Fruit fly (Drosophila melanogaster) whole organism, adult: ENCODE measurements around the gene Pdfr.

Source experiments
- CG11617 ChIP-seq: fragments of 200-800 bp; sonication (Bioruptor generic); optimal IDR thresholded peaks from 2 replicates; lab custom pipeline; 2017; ENCODE audit warnings: mild to moderate bottlenecking, missing biosample characterization, missing genetic modification reagents, missing genetic modification characterization
- CG12768 ChIP-seq: fragments of 200-800 bp; sonication (Bioruptor generic); optimal IDR thresholded peaks from 2 replicates; lab custom pipeline; 2017; ENCODE audit warnings: missing biosample characterization, missing genetic modification characterization, mild to moderate bottlenecking, moderate library complexity, missing genetic modification reagents
- CG14711 ChIP-seq: fragments of 200-800 bp; sonication (Bioruptor generic); optimal IDR thresholded peaks from 2 replicates; lab custom pipeline; 2018; ENCODE audit warnings: missing biosample characterization, mild to moderate bottlenecking, missing genetic modification characterization, moderate library complexity
- CG1620 ChIP-seq: fragments of 200-800 bp; sonication (Bioruptor generic); optimal IDR thresholded peaks from 2 replicates; lab custom pipeline; 2016; ENCODE audit warnings: missing biosample characterization, missing genetic modification characterization
- CG33017 ChIP-seq: fragments of 200-800 bp; sonication (Bioruptor generic); optimal IDR thresholded peaks from 2 replicates; lab custom pipeline; 2018; ENCODE audit warnings: missing biosample characterization, mild to moderate bottlenecking, missing genetic modification characterization, moderate library complexity
- CG5204 ChIP-seq: fragments of 200-800 bp; sonication (Bioruptor generic); optimal IDR thresholded peaks from 2 replicates; lab custom pipeline; 2016; ENCODE audit warnings: missing biosample characterization, missing genetic modification characterization
- CG7045 ChIP-seq: fragments of 200-800 bp; sonication (Bioruptor generic); optimal IDR thresholded peaks from 2 replicates; lab custom pipeline; 2017; ENCODE audit warnings: missing biosample characterization, mild to moderate bottlenecking, missing genetic modification characterization
- CG7101 ChIP-seq: fragments of 200-800 bp; sonication (Bioruptor generic); optimal IDR thresholded peaks from 2 replicates; lab custom pipeline; 2018; ENCODE audit warnings: missing biosample characterization, mild to moderate bottlenecking, missing genetic modification characterization, moderate library complexity
- Clk ChIP-seq: fragments of 200-800 bp; sonication (Bioruptor generic); optimal IDR thresholded peaks from 2 replicates; lab custom pipeline; 2017; ENCODE audit warnings: missing biosample characterization, missing genetic modification characterization
- Crg-1 ChIP-seq: fragments of 200-800 bp; sonication (Bioruptor generic); optimal IDR thresholded peaks from 2 replicates; lab custom pipeline; 2016; ENCODE audit warnings: missing biosample characterization, missing genetic modification characterization
- Hr96 ChIP-seq: fragments of 200-800 bp; sonication (Bioruptor generic); optimal IDR thresholded peaks from 2 replicates; lab custom pipeline; 2016; ENCODE audit warnings: missing biosample characterization, missing genetic modification characterization
- Mnt ChIP-seq: fragments of 200-800 bp; sonication (Bioruptor generic); optimal IDR thresholded peaks from 2 replicates; lab custom pipeline; 2016; ENCODE audit warnings: missing biosample characterization, mild to moderate bottlenecking, missing genetic modification characterization
- bab1 ChIP-seq: fragments of 200-800 bp; sonication (Bioruptor generic); optimal IDR thresholded peaks from 3 replicates; lab custom pipeline; 2019; ENCODE audit warnings: missing biosample characterization, mild to moderate bottlenecking, missing genetic modification characterization, moderate library complexity
- cic ChIP-seq: fragments of 200-800 bp; sonication (Bioruptor generic); optimal IDR thresholded peaks from 2 replicates; lab custom pipeline; 2017; ENCODE audit warnings: missing biosample characterization, mild to moderate bottlenecking, missing genetic modification characterization, moderate library complexity
- cnc ChIP-seq, 2 experiments: fragments of >200 bp; optimal IDR thresholded peaks; 2 replicates each; lab custom pipeline; 2017
- kay ChIP-seq: fragments of 200-800 bp; sonication (Bioruptor generic); peaks from one replicate; lab custom pipeline; 2016; ENCODE audit warnings: missing biosample characterization, missing genetic modification characterization, borderline replicate concordance
- ovo ChIP-seq: fragments of 200-800 bp; sonication (Bioruptor generic); optimal IDR thresholded peaks from 2 replicates; lab custom pipeline; 2016; ENCODE audit warnings: missing biosample characterization, missing genetic modification characterization
- pad ChIP-seq: fragments of 200-800 bp; sonication (Bioruptor generic); optimal IDR thresholded peaks from 3 replicates; lab custom pipeline; 2017; ENCODE audit warnings: missing biosample characterization, missing genetic modification characterization, mild to moderate bottlenecking, moderate library complexity, missing genetic modification reagents
- tj ChIP-seq: fragments of 200-800 bp; sonication (Bioruptor generic); optimal IDR thresholded peaks from 3 replicates; lab custom pipeline; 2017; ENCODE audit warnings: missing biosample characterization, mild to moderate bottlenecking, missing genetic modification characterization, moderate library complexity
- toe ChIP-seq: fragments of 200-800 bp; sonication (Bioruptor generic); optimal IDR thresholded peaks from 2 replicates; lab custom pipeline; 2016; ENCODE audit warnings: missing biosample characterization, missing genetic modification characterization

Pdfr gene

DNA sequence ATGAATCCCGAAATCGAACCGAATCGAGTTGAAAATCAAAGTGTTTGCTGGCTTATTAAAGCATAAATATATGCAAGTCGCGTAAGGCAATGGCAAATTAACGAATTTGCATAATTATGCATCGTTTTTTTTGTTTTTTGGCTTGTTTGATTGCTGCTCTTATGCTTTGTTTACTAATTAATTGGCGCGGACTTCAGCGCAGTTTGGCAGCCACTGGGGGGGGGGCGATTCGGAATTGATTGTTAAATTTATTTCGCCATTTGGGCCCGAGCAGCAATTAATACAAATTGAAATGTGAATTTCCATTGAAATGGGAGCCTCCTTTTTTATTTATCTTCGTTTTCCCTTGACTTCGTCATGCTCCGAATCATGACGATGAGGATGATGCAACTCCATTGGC is 12.5 kb upstream of the Pdfr start:
- no peak for TF ChIP-seq CG12768 (GFP tag; lab: Kevin White, UChicago)
- no peak for TF ChIP-seq CG1620 (GFP tag; lab: Kevin White, UChicago)
- TF ChIP-seq CG14711 (tag; lab: Kevin White, UChicago) = no peak
- TF ChIP-seq cnc (optimal IDR thresholded peaks at IDR 0.05; lab: Kevin White, UChicago) = no peak
- no peak for TF ChIP-seq Mnt (GFP tag; lab: Kevin White, UChicago)
- no peak for TF ChIP-seq CG7101 (tag; lab: Kevin White, UChicago)
- no peak for TF ChIP-seq bab1 (GFP tag; lab: Kevin White, UChicago)
- TF ChIP-seq tj (GFP tag; lab: Kevin White, UChicago) = no peak
- TF ChIP-seq Hr96 (GFP tag; lab: Kevin White, UChicago) = no peak
- no peak for TF ChIP-seq Clk
- TF ChIP-seq toe (GFP tag; lab: Kevin White, UChicago) = no peak
- no peak for TF ChIP-seq kay (GFP tag; lab: Kevin White, UChicago)
- no peak for TF ChIP-seq cic (GFP tag; lab: Kevin White, UChicago)
- no peak for TF ChIP-seq CG5204 (GFP tag; lab: Kevin White, UChicago)
- TF ChIP-seq pad (GFP tag; lab: Kevin White, UChicago) = no peak
- no peak for TF ChIP-seq CG7045

DNA sequence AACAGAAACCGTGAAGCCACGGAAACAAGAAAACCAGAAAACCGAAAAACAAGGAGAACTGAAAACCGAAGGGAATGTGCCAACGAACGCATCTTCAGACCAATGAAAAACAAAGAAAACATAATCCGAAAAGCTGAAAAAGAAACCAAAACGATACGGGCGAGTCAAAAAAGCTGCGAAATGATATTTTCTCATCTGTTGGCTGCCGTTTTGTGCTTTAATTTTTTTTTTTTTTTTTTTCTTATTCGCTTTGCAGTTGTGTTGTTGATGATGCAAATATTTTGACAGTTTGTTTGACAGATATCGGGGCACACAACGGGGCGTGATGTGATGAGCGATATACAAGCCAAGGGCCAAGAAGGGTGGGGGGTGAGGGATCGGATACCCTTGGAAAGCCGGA is 9.5 kb upstream of the Pdfr start:
- TF ChIP-seq tj (GFP tag; lab: Kevin White, UChicago) = peak; percentile 61
- no peak for TF ChIP-seq CG11617 (GFP tag; lab: Kevin White, UChicago)
- TF ChIP-seq toe (GFP tag; lab: Kevin White, UChicago) = no peak
- TF ChIP-seq CG14711 (tag; lab: Kevin White, UChicago) = no peak

DNA sequence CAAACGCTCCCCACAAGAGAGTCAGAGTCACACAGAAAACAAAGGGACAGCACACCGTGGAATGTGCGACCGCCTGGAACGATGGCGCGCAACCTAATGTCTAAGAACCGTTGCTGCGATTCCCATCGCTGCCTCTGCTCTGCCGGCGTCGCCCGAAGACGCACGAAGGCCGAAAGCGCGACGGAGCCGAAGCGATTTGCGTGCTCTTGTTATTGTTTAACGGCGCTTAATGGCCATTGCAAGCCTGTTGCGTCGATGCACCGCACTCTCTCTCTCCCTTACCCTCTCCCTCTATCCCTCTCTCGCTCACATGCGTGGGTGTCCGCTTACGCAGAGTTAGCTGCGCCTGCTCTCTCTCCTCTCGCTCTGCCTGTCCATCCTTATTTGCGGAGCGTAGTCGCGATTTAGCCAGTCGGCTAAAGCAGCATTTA is 6.7 kb upstream of the Pdfr start, which contains the start of gene trol:
TSS of gene trol (minus strand) at position 100 of the 431 bp plus-strand sequence.
- TF ChIP-seq bab1 (GFP tag; lab: Kevin White, UChicago) (peak; percentile 1), CG7045 (no peak), CG12768 (GFP tag; lab: Kevin White, UChicago) (peak; percentile 34), CG14711 (tag; lab: Kevin White, UChicago) (no peak), tj (GFP tag; lab: Kevin White, UChicago) (peak; percentile 51), ovo (peak; percentile 44), toe (GFP tag; lab: Kevin White, UChicago) (no peak), CG1620 (GFP tag; lab: Kevin White, UChicago) (no peak), CG33017 (no peak), Hr96 (GFP tag; lab: Kevin White, UChicago) (no peak), cic (GFP tag; lab: Kevin White, UChicago) (no peak), Clk (no peak), Crg-1 (no peak), pad (GFP tag; lab: Kevin White, UChicago) (no peak), kay (GFP tag; lab: Kevin White, UChicago) (no peak), CG7101 (tag; lab: Kevin White, UChicago) (no peak), cnc (optimal IDR thresholded peaks at IDR 0.05; lab: Kevin White, UChicago) (no peak), CG11617 (GFP tag; lab: Kevin White, UChicago) (peak; percentile 25), Mnt (GFP tag; lab: Kevin White, UChicago) (peak; percentile 31), CG5204 (GFP tag; lab: Kevin White, UChicago) (no peak)

DNA sequence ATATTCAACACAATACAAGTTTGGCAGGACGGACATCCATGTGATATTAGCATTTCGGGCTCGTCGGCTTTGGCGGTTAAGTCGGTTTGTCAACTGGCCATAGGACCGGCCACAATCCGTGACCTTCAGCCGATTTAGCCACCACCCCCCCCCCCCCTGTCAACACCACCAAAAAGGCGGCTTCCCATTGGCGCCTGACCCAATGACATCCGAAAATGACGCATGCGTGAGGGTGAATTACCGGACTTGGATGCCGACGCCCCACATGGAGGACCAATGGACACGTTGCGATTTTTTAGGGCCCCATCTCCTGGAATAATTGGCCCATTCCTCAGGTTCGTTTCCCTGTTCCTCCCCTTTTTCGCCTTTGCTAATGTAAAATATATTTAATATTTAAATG is 5.7 kb upstream of the Pdfr start:
- TF ChIP-seq cnc (optimal IDR thresholded peaks at IDR 0.05; lab: Kevin White, UChicago) = no peak
- no peak for TF ChIP-seq CG14711 (tag; lab: Kevin White, UChicago)
- TF ChIP-seq Mnt (GFP tag; lab: Kevin White, UChicago) = no peak
- TF ChIP-seq CG5204 (GFP tag; lab: Kevin White, UChicago) = no peak
- no peak for TF ChIP-seq bab1 (GFP tag; lab: Kevin White, UChicago)
- no peak for TF ChIP-seq CG7101 (tag; lab: Kevin White, UChicago)
- no peak for TF ChIP-seq CG1620 (GFP tag; lab: Kevin White, UChicago)
- no peak for TF ChIP-seq Crg-1
- no peak for TF ChIP-seq ovo
- TF ChIP-seq pad (GFP tag; lab: Kevin White, UChicago) = no peak
- no peak for TF ChIP-seq CG33017
- no peak for TF ChIP-seq toe (GFP tag; lab: Kevin White, UChicago)
- TF ChIP-seq CG7045 = no peak
- no peak for TF ChIP-seq Clk
- no peak for TF ChIP-seq Hr96 (GFP tag; lab: Kevin White, UChicago)
- no peak for TF ChIP-seq CG12768 (GFP tag; lab: Kevin White, UChicago)
- no peak for TF ChIP-seq kay (GFP tag; lab: Kevin White, UChicago)
- no peak for TF ChIP-seq CG11617 (GFP tag; lab: Kevin White, UChicago)
- TF ChIP-seq cic (GFP tag; lab: Kevin White, UChicago) = no peak

DNA sequence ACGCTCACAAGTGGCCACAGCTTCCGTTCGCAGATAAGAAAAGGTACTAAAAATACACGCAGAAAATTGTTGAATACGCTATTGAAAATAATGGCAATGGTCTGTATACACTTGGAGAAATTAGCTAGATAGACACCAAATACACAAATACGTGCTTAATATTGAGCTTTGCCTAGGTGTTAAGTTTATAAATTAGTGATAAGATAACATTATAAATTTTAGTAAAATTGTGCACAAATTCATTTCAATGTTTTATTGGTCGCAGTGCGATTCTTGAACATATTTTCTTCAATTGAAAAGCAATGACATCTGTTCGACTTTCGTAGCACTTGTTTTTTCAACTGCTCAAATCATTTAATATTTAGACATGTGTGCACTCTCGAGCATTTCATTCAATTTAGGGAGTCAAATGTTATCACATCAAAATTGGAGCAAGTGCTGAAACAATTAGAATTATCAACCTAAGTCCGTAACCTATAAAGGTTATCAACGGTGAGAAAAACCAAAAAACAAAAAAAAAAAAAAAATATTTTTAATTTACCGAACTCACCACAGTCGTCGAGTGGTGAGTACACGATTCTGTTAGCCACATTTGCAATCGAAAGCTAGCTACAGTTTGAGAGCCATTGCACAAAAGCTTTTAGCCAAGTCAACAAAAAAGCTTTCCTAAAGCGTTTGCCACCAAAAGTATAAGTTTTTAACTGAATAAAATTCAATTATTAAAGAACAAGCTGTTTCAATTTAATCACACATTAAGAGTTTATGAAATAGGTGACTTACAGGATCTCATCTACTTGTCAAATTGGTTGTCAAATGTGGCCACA is 5.1 kb upstream of the Pdfr start:
- TF ChIP-seq CG5204 (GFP tag; lab: Kevin White, UChicago) = no peak
- peak; percentile 19 for TF ChIP-seq kay (GFP tag; lab: Kevin White, UChicago)

DNA sequence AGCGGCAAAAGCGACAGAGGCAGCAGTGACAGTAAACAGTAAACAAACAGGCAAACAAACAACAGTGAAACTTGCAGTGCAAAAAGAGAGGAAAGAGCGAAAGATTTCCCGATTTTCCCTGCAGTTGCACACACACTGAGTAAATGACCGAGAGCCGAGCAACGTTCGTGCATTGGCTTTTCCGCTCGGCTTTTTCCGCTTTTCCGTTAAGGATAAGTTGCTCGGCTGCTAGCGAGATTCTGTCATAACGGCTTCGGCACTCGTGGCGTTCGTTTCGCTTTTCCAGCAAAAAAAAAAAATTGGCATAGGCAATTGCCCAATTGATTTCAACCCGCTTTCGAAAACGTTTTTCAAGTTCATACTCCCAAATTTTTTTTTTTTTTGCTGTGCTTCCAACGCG is 1.9 kb downstream of the Pdfr start:
- no peak for TF ChIP-seq pad (GFP tag; lab: Kevin White, UChicago)
- no peak for TF ChIP-seq toe (GFP tag; lab: Kevin White, UChicago)
- TF ChIP-seq CG11617 (GFP tag; lab: Kevin White, UChicago) = no peak
- TF ChIP-seq Clk = no peak
- no peak for TF ChIP-seq Hr96 (GFP tag; lab: Kevin White, UChicago)
- no peak for TF ChIP-seq CG7101 (tag; lab: Kevin White, UChicago)
- no peak for TF ChIP-seq Crg-1
- TF ChIP-seq cnc (optimal IDR thresholded peaks at IDR 0.05; lab: Kevin White, UChicago) = no peak
- no peak for TF ChIP-seq CG7045
- no peak for TF ChIP-seq ovo
- TF ChIP-seq CG12768 (GFP tag; lab: Kevin White, UChicago) = no peak
- TF ChIP-seq CG33017 = no peak
- no peak for TF ChIP-seq tj (GFP tag; lab: Kevin White, UChicago)
- no peak for TF ChIP-seq cic (GFP tag; lab: Kevin White, UChicago)
- TF ChIP-seq bab1 (GFP tag; lab: Kevin White, UChicago) = no peak
- TF ChIP-seq CG1620 (GFP tag; lab: Kevin White, UChicago) = no peak
- TF ChIP-seq kay (GFP tag; lab: Kevin White, UChicago) = no peak
